Worm (Caenorhabditis elegans) whole organism, L1 larva: ENCODE data around the gene pbs-3.

Experiments used
- C04F5.9 ChIP-seq: sonication (generic microtip); optimal IDR thresholded peaks from 2 replicates; lab custom pipeline; 2016; ENCODE audit warnings: missing genetic modification characterization, missing compliant biosample characterization
- C16A3.4 ChIP-seq: fragments of 150-350 bp; optimal IDR thresholded peaks from 2 replicates; lab custom pipeline; 2014; ENCODE audit warnings: missing biosample characterization, missing genetic modification characterization
- aly-2 ChIP-seq: fragments of 150-350 bp; optimal IDR thresholded peaks from 2 replicates; lab custom pipeline; 2014; ENCODE audit warnings: missing biosample characterization, missing genetic modification characterization
- blmp-1 ChIP-seq: fragments of 150-350 bp; optimal IDR thresholded peaks from 2 replicates; lab custom pipeline; 2014; ENCODE audit warnings: missing biosample characterization, missing genetic modification characterization
- ceh-63 ChIP-seq: fragments of 200-800 bp; sonication (Bioruptor generic); optimal IDR thresholded peaks from 2 replicates; lab custom pipeline; 2018; ENCODE audit warnings: mild to moderate bottlenecking, missing genetic modification characterization, missing compliant biosample characterization
- ceh-8 ChIP-seq: fragments of 200-800 bp; sonication (Bioruptor generic); optimal IDR thresholded peaks from 2 replicates; lab custom pipeline; 2018; ENCODE audit warnings: mild to moderate bottlenecking, missing genetic modification characterization, moderate library complexity, missing compliant biosample characterization
- egl-27 ChIP-seq, 2 experiments: fragments of 150-350 bp in 1 of 2; sonication (generic microtip); optimal IDR thresholded peaks; 3 replicates each; lab custom pipeline; 2017 to 2018; ENCODE audit warnings: missing biosample characterization in 2 of 2, missing genetic modification characterization in 2 of 2, missing genetic modification reagents in 2 of 2
- elt-2 ChIP-seq: sonication (generic microtip); optimal IDR thresholded peaks from 2 replicates; lab custom pipeline; 2016; ENCODE audit warnings: missing genetic modification characterization, mild to moderate bottlenecking, inconsistent platforms, missing compliant biosample characterization, missing genetic modification reagents
- elt-3 ChIP-seq, 6 experiments: fragments of 150-350 bp in 1 of 6; sonication (generic microtip); optimal IDR thresholded peaks; 2 replicates each; lab custom pipeline; 2017 to 2018; ENCODE audit warnings: missing biosample characterization in 6 of 6, missing genetic modification characterization in 6 of 6, inconsistent platforms in 1 of 6
- ets-5 ChIP-seq: fragments of 200-800 bp; sonication (Bioruptor generic); IDR thresholded peaks from 2 replicates; pipeline ENCODE4 v1.3.6; 2022; ENCODE audit warnings: missing genetic modification characterization, missing compliant biosample characterization
- fkh-10 ChIP-seq: sonication (generic microtip); optimal IDR thresholded peaks from 2 replicates; lab custom pipeline; 2017; ENCODE audit warnings: missing biosample characterization, missing genetic modification reagents, missing genetic modification characterization
- fos-1 ChIP-seq: fragments of 150-350 bp; optimal IDR thresholded peaks from 2 replicates; lab custom pipeline; 2014; ENCODE audit warnings: missing biosample characterization, missing genetic modification characterization
- hlh-4 ChIP-seq: sonication (generic microtip); optimal IDR thresholded peaks from 2 replicates; lab custom pipeline; 2016; ENCODE audit warnings: mild to moderate bottlenecking, missing genetic modification characterization, missing compliant biosample characterization
- irx-1 ChIP-seq: sonication (generic microtip); optimal IDR thresholded peaks from 2 replicates; lab custom pipeline; 2016; ENCODE audit warnings: missing genetic modification characterization, missing compliant biosample characterization
- jun-1 ChIP-seq: fragments of 150-350 bp; optimal IDR thresholded peaks from 2 replicates; lab custom pipeline; 2014; ENCODE audit warnings: missing biosample characterization, missing genetic modification reagents, missing genetic modification characterization
- lin-13 ChIP-seq: fragments of 150-350 bp; optimal IDR thresholded peaks from 2 replicates; lab custom pipeline; 2014; ENCODE audit warnings: missing biosample characterization, missing genetic modification reagents, missing genetic modification characterization
- lin-14 ChIP-seq: fragments of 200-800 bp; sonication (Bioruptor generic); optimal IDR thresholded peaks from 2 replicates; lab custom pipeline; 2018; ENCODE audit warnings: mild to moderate bottlenecking, missing genetic modification characterization, moderate library complexity, missing compliant biosample characterization
- lin-35 ChIP-seq, 2 experiments: fragments of 150-350 bp; optimal IDR thresholded peaks; 2 replicates each; lab custom pipeline; 2014; ENCODE audit warnings: missing biosample characterization in 2 of 2, missing genetic modification characterization in 2 of 2, missing genetic modification reagents in 2 of 2
- lin-39 ChIP-seq: fragments of 150-350 bp; optimal IDR thresholded peaks from 2 replicates; lab custom pipeline; 2014; ENCODE audit warnings: missing biosample characterization, missing genetic modification reagents, missing genetic modification characterization
- lir-3 ChIP-seq: sonication (generic microtip); optimal IDR thresholded peaks from 2 replicates; lab custom pipeline; 2016; ENCODE audit warnings: mild to moderate bottlenecking, missing genetic modification characterization, moderate library complexity, missing compliant biosample characterization; ENCODE audit not compliant: poor library complexity
- lsy-2 ChIP-seq, 2 experiments: fragments of 150-350 bp; optimal IDR thresholded peaks; 2 replicates each; lab custom pipeline; 2014; ENCODE audit warnings: missing biosample characterization in 2 of 2, missing genetic modification characterization in 2 of 2
- mep-1 ChIP-seq: fragments of 150-350 bp; optimal IDR thresholded peaks from 2 replicates; lab custom pipeline; 2014; ENCODE audit warnings: missing biosample characterization, missing genetic modification characterization
- nhr-12 ChIP-seq: sonication (generic microtip); optimal IDR thresholded peaks from 2 replicates; lab custom pipeline; 2017; ENCODE audit warnings: missing biosample characterization, missing genetic modification characterization
- nhr-19 ChIP-seq: fragments of 200-800 bp; sonication (Bioruptor generic); conservative IDR thresholded peaks from 2 replicates; pipeline ENCODE4 v1.3.6; 2022; ENCODE audit warnings: missing genetic modification characterization, missing compliant biosample characterization
- nhr-20 ChIP-seq: sonication (generic microtip); optimal IDR thresholded peaks from 2 replicates; lab custom pipeline; 2016; ENCODE audit warnings: mild to moderate bottlenecking, missing genetic modification characterization, missing compliant biosample characterization
- nhr-237 ChIP-seq: fragments of 150-350 bp; optimal IDR thresholded peaks from 2 replicates; lab custom pipeline; 2014; ENCODE audit warnings: missing biosample characterization, missing genetic modification characterization
- nhr-71 ChIP-seq: sonication (generic microtip); optimal IDR thresholded peaks from 2 replicates; lab custom pipeline; 2016; ENCODE audit warnings: mild to moderate bottlenecking, missing genetic modification characterization, moderate library complexity, missing compliant biosample characterization
- nhr-76 ChIP-seq: sonication (generic microtip); optimal IDR thresholded peaks from 2 replicates; lab custom pipeline; 2017; ENCODE audit warnings: missing biosample characterization, missing genetic modification characterization
- nhr-85 ChIP-seq: sonication (generic microtip); peaks from one replicate; lab custom pipeline; 2016; ENCODE audit warnings: missing genetic modification characterization, inconsistent platforms, missing compliant biosample characterization
- pag-3 ChIP-seq: sonication (generic microtip); optimal IDR thresholded peaks from 2 replicates; lab custom pipeline; 2017; ENCODE audit warnings: missing genetic modification characterization, mild to moderate bottlenecking, missing compliant biosample characterization, antibody characterized with exemption, borderline replicate concordance; ENCODE audit not compliant: insufficient read depth
- pqm-1 ChIP-seq: sonication (generic microtip); optimal IDR thresholded peaks from 3 replicates; lab custom pipeline; 2017; ENCODE audit warnings: missing biosample characterization, missing genetic modification characterization
- rnt-1 ChIP-seq: sonication (generic microtip); optimal IDR thresholded peaks from 2 replicates; lab custom pipeline; 2016; ENCODE audit warnings: mild to moderate bottlenecking, missing genetic modification characterization, moderate library complexity, missing compliant biosample characterization
- snu-23 ChIP-seq: sonication (generic microtip); optimal IDR thresholded peaks from 2 replicates; lab custom pipeline; 2016; ENCODE audit warnings: missing genetic modification characterization, missing compliant biosample characterization
- sox-4 ChIP-seq: sonication (generic microtip); optimal IDR thresholded peaks from 2 replicates; lab custom pipeline; 2016; ENCODE audit warnings: missing genetic modification characterization, missing compliant biosample characterization
- sptf-1 ChIP-seq: fragments of 150-350 bp; optimal IDR thresholded peaks from 2 replicates; lab custom pipeline; 2014; ENCODE audit warnings: missing biosample characterization, missing genetic modification characterization
- sup-37 ChIP-seq: fragments of 200-800 bp; sonication (Bioruptor generic); optimal IDR thresholded peaks from 2 replicates; lab custom pipeline; 2018; ENCODE audit warnings: mild to moderate bottlenecking, missing genetic modification characterization, missing compliant biosample characterization
- swsn-7 ChIP-seq: sonication (generic microtip); optimal IDR thresholded peaks from 2 replicates; lab custom pipeline; 2016; ENCODE audit warnings: missing genetic modification characterization, missing compliant biosample characterization
- unc-30 ChIP-seq: sonication (generic microtip); optimal IDR thresholded peaks from 2 replicates; lab custom pipeline; 2017; ENCODE audit warnings: missing biosample characterization, missing genetic modification characterization
- vab-15 ChIP-seq: sonication (generic microtip); optimal IDR thresholded peaks from 2 replicates; lab custom pipeline; 2017; ENCODE audit warnings: missing genotype, mild to moderate bottlenecking, missing genetic modification characterization, missing compliant biosample characterization

Gene pbs-3

ce11 chrII:4992977-4993376 is 37.8 kb upstream of the pbs-3 start, which contains the start of gene pigb-1:
Gene pigb-1 (minus strand): TSS chrII:4993077.
- no peak for TF ChIP-seq jun-1
- TF ChIP-seq fkh-10 (GFP tag; lab: Kevin White, UChicago): no peak
- TF ChIP-seq vab-15 (tag; lab: Kevin White, UChicago): no peak
- no peak for TF ChIP-seq sup-37
- TF ChIP-seq pag-3 (tag; lab: Kevin White, UChicago): no peak
- TF ChIP-seq pqm-1 (tag; lab: Kevin White, UChicago): no peak
- no peak for TF ChIP-seq lin-13 (GFP tag; lab: Kevin White, UChicago)
- no peak for TF ChIP-seq sptf-1 (tag; lab: Kevin White, UChicago)
- no peak for TF ChIP-seq lir-3
- TF ChIP-seq irx-1: no peak
- no peak for TF ChIP-seq C04F5.9 (tag; lab: Kevin White, UChicago)
- no peak for TF ChIP-seq ceh-8 (GFP tag; lab: Kevin White, UChicago)
- TF ChIP-seq aly-2 (tag; lab: Kevin White, UChicago): no peak
- TF ChIP-seq lsy-2 (tag; optimal IDR thresholded peaks at IDR 0.05; lab: Kevin White, UChicago): no peak
- no peak for TF ChIP-seq unc-30 (tag; lab: Kevin White, UChicago)
- no peak for TF ChIP-seq nhr-76 (tag; lab: Kevin White, UChicago)
- TF ChIP-seq nhr-237 (tag; lab: Kevin White, UChicago): no peak
- no peak for TF ChIP-seq rnt-1 (tag; lab: Kevin White, UChicago)
- no peak for TF ChIP-seq snu-23 (GFP tag; lab: Kevin White, UChicago)
- TF ChIP-seq sox-4 (tag; lab: Kevin White, UChicago): no peak

ce11 chrII:4989802-4990201 is 34.6 kb upstream of the pbs-3 start, which contains the start of gene T27F7.12:
Gene T27F7.12 (plus strand): TSS chrII:4990102.
- TF ChIP-seq ets-5 (GFP tag; lab: Robert Waterston, UW): no peak
- TF ChIP-seq ceh-63 (GFP tag; lab: Kevin White, UChicago): no peak
- no peak for TF ChIP-seq C16A3.4
- no peak for TF ChIP-seq lin-39

- TF ChIP-seq fos-1 (tag; lab: Kevin White, UChicago) (no peak), swsn-7 (tag; lab: Kevin White, UChicago) (no peak), lin-35 (GFP tag; optimal IDR thresholded peaks at IDR 0.05; lab: Kevin White, UChicago) (no peak), hlh-4 (tag; lab: Kevin White, UChicago) (no peak), C16A3.4 (no peak), nhr-85 (no peak), C04F5.9 (tag; lab: Kevin White, UChicago) (no peak)
Measured at ce11 chrII:4987257-4987656, 32.0 kb upstream of the pbs-3 start.

- TF ChIP-seq mep-1 (tag; lab: Kevin White, UChicago): no peak
- no peak for TF ChIP-seq nhr-19
- TF ChIP-seq elt-2 (tag; lab: Kevin White, UChicago): no peak
- TF ChIP-seq egl-27 (tag; optimal IDR thresholded peaks at IDR 0.05; lab: Kevin White, UChicago): no peak
- TF ChIP-seq irx-1: no peak
- TF ChIP-seq nhr-12 (tag; lab: Kevin White, UChicago): no peak
Measured at ce11 chrII:4986664-4987063, 31.4 kb upstream of the pbs-3 start.

- TF ChIP-seq nhr-71 (tag; lab: Kevin White, UChicago) (peak; percentile 20), pag-3 (tag; lab: Kevin White, UChicago) (no peak), lin-35 (GFP tag; optimal IDR thresholded peaks at IDR 0.05; lab: Kevin White, UChicago) (peak in 1 of 2 experiments; percentile 55), nhr-20 (tag; lab: Kevin White, UChicago) (peak; percentile 34), snu-23 (GFP tag; lab: Kevin White, UChicago) (peak; percentile 3), blmp-1 (tag; lab: Kevin White, UChicago) (peak; percentile 33), lin-14 (GFP tag; lab: Kevin White, UChicago) (peak; percentile 22), rnt-1 (tag; lab: Kevin White, UChicago) (no peak), nhr-85 (peak; percentile 68), elt-3 (tag; optimal IDR thresholded peaks at IDR 0.05; lab: Kevin White, UChicago) (peak in 1 of 6 experiments; percentile 25)
- TF ChIP-seq, all 84 proteins: peak for 8
Measured at ce11 chrII:4985961-4986503, 30.8 kb upstream of the pbs-3 start.
